Worm (Caenorhabditis elegans) whole organism, L3 larva: ENCODE data around the gene unc-5.

Source experiments
- R02D3.7 ChIP-seq: fragments of 150-350 bp; optimal IDR thresholded peaks from 2 replicates; lab custom pipeline; 2014; ENCODE audit warnings: missing biosample characterization, missing genetic modification characterization
- aly-2 ChIP-seq: fragments of 150-350 bp; optimal IDR thresholded peaks from 2 replicates; lab custom pipeline; 2014; ENCODE audit warnings: missing biosample characterization, missing genetic modification characterization
- ceh-16 ChIP-seq: sonication (generic microtip); optimal IDR thresholded peaks from 2 replicates; lab custom pipeline; 2017; ENCODE audit warnings: missing biosample characterization, missing genetic modification characterization
- ceh-28 ChIP-seq: fragments of 150-350 bp; optimal IDR thresholded peaks from 2 replicates; lab custom pipeline; 2014; ENCODE audit warnings: missing biosample characterization, missing genetic modification reagents, missing genetic modification characterization
- ceh-82 ChIP-seq: fragments of 150-350 bp; optimal IDR thresholded peaks from 2 replicates; lab custom pipeline; 2014; ENCODE audit warnings: missing biosample characterization, missing genetic modification characterization
- ceh-9 ChIP-seq: sonication (generic microtip); optimal IDR thresholded peaks from 2 replicates; lab custom pipeline; 2018; ENCODE audit warnings: missing biosample characterization, missing genetic modification characterization
- daf-12 ChIP-seq: fragments of 150-350 bp; optimal IDR thresholded peaks from 2 replicates; lab custom pipeline; 2014; ENCODE audit warnings: missing biosample characterization, missing genetic modification reagents, missing genetic modification characterization
- egl-27 ChIP-seq: sonication (generic microtip); optimal IDR thresholded peaks from 4 replicates; lab custom pipeline; 2017; ENCODE audit warnings: missing biosample characterization, missing genetic modification reagents, missing genetic modification characterization
- elt-1 ChIP-seq: fragments of 150-350 bp; optimal IDR thresholded peaks from 2 replicates; lab custom pipeline; 2014; ENCODE audit warnings: missing biosample characterization, missing genetic modification characterization
- elt-2 ChIP-seq: sonication (generic microtip); optimal IDR thresholded peaks from 2 replicates; lab custom pipeline; 2016; ENCODE audit warnings: missing genetic modification reagents, mild to moderate bottlenecking, missing genetic modification characterization, missing compliant biosample characterization
- elt-3 ChIP-seq, 3 experiments: fragments of 150-350 bp in 1 of 3; sonication (generic microtip) in 2 of 3; optimal IDR thresholded peaks; 2 replicates in 2 of 3; 4 replicates in 1 of 3; lab custom pipeline; 2014 to 2017; ENCODE audit warnings: missing biosample characterization in 3 of 3, missing genetic modification characterization in 3 of 3
- eor-1 ChIP-seq, 2 experiments: fragments of 150-350 bp; optimal IDR thresholded peaks; 2 replicates each; lab custom pipeline; 2014 to 2018; ENCODE audit warnings: missing biosample characterization in 2 of 2, missing genetic modification characterization in 2 of 2
- fkh-10 ChIP-seq: sonication (generic microtip); optimal IDR thresholded peaks from 2 replicates; lab custom pipeline; 2017; ENCODE audit warnings: missing biosample characterization, missing genetic modification reagents, missing genetic modification characterization
- fkh-2 ChIP-seq: fragments of 150-350 bp; optimal IDR thresholded peaks from 2 replicates; lab custom pipeline; 2014; ENCODE audit warnings: missing biosample characterization, missing genetic modification reagents, missing genetic modification characterization
- fos-1 ChIP-seq: fragments of 150-350 bp; optimal IDR thresholded peaks from 2 replicates; lab custom pipeline; 2014; ENCODE audit warnings: missing biosample characterization, missing genetic modification characterization
- hmg-11 ChIP-seq: sonication (generic microtip); optimal IDR thresholded peaks from 2 replicates; lab custom pipeline; 2016; ENCODE audit warnings: missing genetic modification characterization, missing compliant biosample characterization
- lin-15B ChIP-seq: fragments of 150-350 bp; optimal IDR thresholded peaks from 2 replicates; lab custom pipeline; 2014; ENCODE audit warnings: missing biosample characterization, missing genetic modification characterization
- lin-39 ChIP-seq: fragments of 150-350 bp; optimal IDR thresholded peaks from 2 replicates; lab custom pipeline; 2018; ENCODE audit warnings: missing biosample characterization, missing genetic modification reagents, missing genetic modification characterization
- mml-1 ChIP-seq: fragments of 150-350 bp; sonication (generic microtip); optimal IDR thresholded peaks from 3 replicates; lab custom pipeline; 2014; ENCODE audit warnings: missing biosample characterization, missing genetic modification characterization
- nfya-1 ChIP-seq: sonication (generic microtip); optimal IDR thresholded peaks from 2 replicates; lab custom pipeline; 2017; ENCODE audit warnings: missing genetic modification characterization, mild to moderate bottlenecking, missing compliant biosample characterization, antibody characterized with exemption, moderate library complexity; ENCODE audit not compliant: insufficient read depth
- nhr-237 ChIP-seq: fragments of 150-350 bp; optimal IDR thresholded peaks from 2 replicates; lab custom pipeline; 2014; ENCODE audit warnings: missing biosample characterization, missing genetic modification characterization
- nhr-25 ChIP-seq: sonication (generic microtip); optimal IDR thresholded peaks from 2 replicates; lab custom pipeline; 2017; ENCODE audit warnings: missing biosample characterization, missing genetic modification characterization
- nhr-28 ChIP-seq: fragments of 150-350 bp; optimal IDR thresholded peaks from 2 replicates; lab custom pipeline; 2014; ENCODE audit warnings: missing biosample characterization, missing genetic modification characterization
- nhr-67 ChIP-seq: fragments of 150-350 bp; optimal IDR thresholded peaks from 2 replicates; lab custom pipeline; 2014; ENCODE audit warnings: missing biosample characterization, missing genetic modification characterization
- nhr-76 ChIP-seq: fragments of 150-350 bp; sonication (generic microtip); optimal IDR thresholded peaks from 5 replicates; lab custom pipeline; 2014; ENCODE audit warnings: missing biosample characterization, missing genetic modification characterization
- pha-4 ChIP-seq: fragments of 150-350 bp; optimal IDR thresholded peaks from 2 replicates; lab custom pipeline; 2014; ENCODE audit warnings: missing biosample characterization, missing genetic modification reagents, missing genetic modification characterization
- skn-1 ChIP-seq: fragments of 150-350 bp; optimal IDR thresholded peaks from 2 replicates; lab custom pipeline; 2014; ENCODE audit warnings: missing biosample characterization, missing genetic modification characterization
- snpc-4 ChIP-seq: fragments of 150-350 bp; optimal IDR thresholded peaks from 2 replicates; lab custom pipeline; 2014; ENCODE audit warnings: missing biosample characterization, missing genetic modification characterization
- unc-62 ChIP-seq: fragments of 150-350 bp; sonication (generic microtip); optimal IDR thresholded peaks from 4 replicates; lab custom pipeline; 2014; ENCODE audit warnings: missing biosample characterization, missing genetic modification reagents, missing genetic modification characterization
- zag-1 ChIP-seq: fragments of 150-350 bp; optimal IDR thresholded peaks from 2 replicates; lab custom pipeline; 2014; ENCODE audit warnings: missing biosample characterization, missing genetic modification characterization
- ztf-4 ChIP-seq: fragments of 150-350 bp; optimal IDR thresholded peaks from 2 replicates; lab custom pipeline; 2014; ENCODE audit warnings: missing biosample characterization, missing genetic modification characterization

unc-5 gene

ce11 chrIV:5534596-5534995, 6.5 kb upstream of the unc-5 start:
- TF ChIP-seq unc-62 (GFP tag; lab: Kevin White, UChicago) (no peak), ceh-28 (tag; lab: Kevin White, UChicago) (no peak), daf-12 (no peak), snpc-4 (tag; lab: Kevin White, UChicago) (no peak), nhr-237 (tag; lab: Kevin White, UChicago) (no peak), ceh-9 (tag; lab: Kevin White, UChicago) (no peak), egl-27 (tag; lab: Kevin White, UChicago) (no peak)

ce11 chrIV:5533556-5533955, 5.4 kb upstream of the unc-5 start:
- TF ChIP-seq egl-27 (tag; lab: Kevin White, UChicago) (no peak), skn-1 (tag; lab: Kevin White, UChicago) (no peak), nhr-67 (tag; lab: Kevin White, UChicago) (no peak), nfya-1 (no peak), ceh-9 (tag; lab: Kevin White, UChicago) (no peak), aly-2 (no peak), unc-62 (GFP tag; lab: Kevin White, UChicago) (no peak), fos-1 (tag; lab: Kevin White, UChicago) (no peak), snpc-4 (tag; lab: Kevin White, UChicago) (no peak), ceh-16 (no peak), nhr-28 (tag; lab: Kevin White, UChicago) (no peak), ztf-4 (tag; lab: Kevin White, UChicago) (no peak), ceh-82 (tag; lab: Kevin White, UChicago) (no peak), pha-4 (tag; lab: Kevin White, UChicago) (no peak), eor-1 (tag; optimal IDR thresholded peaks at IDR 0.05; lab: Kevin White, UChicago) (no peak), elt-3 (tag; optimal IDR thresholded peaks at IDR 0.05; lab: Kevin White, UChicago) (no peak), elt-1 (tag; lab: Kevin White, UChicago) (no peak)

DNA sequence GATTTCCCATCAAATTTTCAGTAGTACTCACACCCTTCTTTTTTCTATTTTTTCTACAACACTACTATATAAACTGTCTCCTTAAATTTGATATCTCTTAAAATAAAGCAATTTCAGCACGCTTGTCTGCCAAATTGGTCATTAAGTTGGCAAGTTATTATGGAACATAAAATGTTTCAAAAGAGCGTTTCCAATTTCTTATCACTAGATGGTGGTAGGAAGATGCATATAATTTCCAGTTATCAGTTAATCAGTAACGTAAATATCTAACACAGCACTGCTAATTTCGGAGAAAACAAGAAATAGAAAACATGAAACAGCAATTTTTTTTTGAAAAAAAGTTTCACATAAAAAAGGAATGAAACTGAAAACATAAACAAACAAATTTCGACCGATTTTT, 2.8 kb upstream of the unc-5 start:
- TF ChIP-seq fkh-2 = no peak
- TF ChIP-seq nhr-76 = no peak
- peak; percentile 14 for TF ChIP-seq elt-2 (tag; lab: Kevin White, UChicago)
- no peak for TF ChIP-seq nhr-25 (tag; lab: Kevin White, UChicago)
- TF ChIP-seq mml-1 (tag; lab: Kevin White, UChicago) = no peak
- TF ChIP-seq hmg-11 = no peak
- TF ChIP-seq lin-15B (tag; lab: Kevin White, UChicago) = no peak
- TF ChIP-seq ceh-16 = no peak
- TF ChIP-seq fkh-10 (GFP tag; lab: Kevin White, UChicago) = peak; percentile 12

DNA sequence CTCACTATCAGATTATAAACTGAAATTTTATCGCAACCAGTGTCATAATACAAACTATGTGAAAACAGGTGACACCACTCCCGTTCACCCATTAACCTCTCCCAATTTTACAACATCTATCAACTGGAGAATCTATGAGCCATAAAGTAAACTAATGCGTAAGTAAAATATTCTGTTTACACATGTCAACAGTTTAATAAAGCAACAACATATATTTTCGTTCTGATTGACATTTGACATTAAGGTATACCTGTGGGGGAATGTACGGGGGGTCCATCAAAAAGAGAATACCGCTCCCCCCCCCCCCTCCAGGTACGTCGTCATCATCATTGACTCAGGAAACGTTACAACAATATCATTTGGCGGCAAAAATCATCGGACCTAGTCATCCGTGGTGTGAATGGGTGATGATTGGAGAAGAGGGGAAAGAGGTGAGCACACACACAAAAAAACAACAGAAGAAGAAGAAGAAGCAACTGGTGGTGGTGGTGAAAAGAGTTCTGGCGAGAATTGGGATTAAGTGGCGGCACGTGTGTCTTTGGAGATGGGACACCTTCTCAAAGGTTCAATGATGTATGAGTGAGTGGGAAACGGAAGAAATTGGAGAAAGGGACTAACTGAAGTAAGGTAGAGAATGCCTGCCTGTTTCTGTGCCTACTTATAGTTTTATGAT, 1.3 kb downstream of the unc-5 start:
- TF ChIP-seq ceh-28 (tag; lab: Kevin White, UChicago) (no peak), hmg-11 (no peak), elt-2 (tag; lab: Kevin White, UChicago) (no peak), lin-39 (tag; lab: Kevin White, UChicago) (no peak), pha-4 (tag; lab: Kevin White, UChicago) (peak; percentile 54), egl-27 (tag; lab: Kevin White, UChicago) (no peak)
- TF ChIP-seq, all 47 proteins: peak for 1

- TF ChIP-seq elt-1 (tag; lab: Kevin White, UChicago) = peak; percentile 91
- TF ChIP-seq snpc-4 (tag; lab: Kevin White, UChicago) = no peak
- peak; percentile 18 for TF ChIP-seq lin-39 (tag; lab: Kevin White, UChicago)
These were observed 9.1 kb downstream of the unc-5 start for ce11 chrIV:5519044-5519443.

ce11 chrIV:5514789-5515188, 13.3 kb downstream of the unc-5 start:
- no peak for TF ChIP-seq elt-3 (tag; optimal IDR thresholded peaks at IDR 0.05; lab: Kevin White, UChicago)
- no peak for TF ChIP-seq ceh-16
- TF ChIP-seq R02D3.7 (tag; lab: Kevin White, UChicago) = no peak
- no peak for TF ChIP-seq daf-12
- no peak for TF ChIP-seq elt-1 (tag; lab: Kevin White, UChicago)
- TF ChIP-seq ceh-28 (tag; lab: Kevin White, UChicago) = no peak
- TF ChIP-seq lin-15B (tag; lab: Kevin White, UChicago) = no peak
- no peak for TF ChIP-seq mml-1 (tag; lab: Kevin White, UChicago)
- TF ChIP-seq zag-1 (tag; lab: Kevin White, UChicago) = no peak
- no peak for TF ChIP-seq nhr-76
- TF ChIP-seq pha-4 (tag; lab: Kevin White, UChicago) = no peak
- no peak for TF ChIP-seq ztf-4 (tag; lab: Kevin White, UChicago)
- TF ChIP-seq, all 47 proteins: peak for 0
